Worm (Caenorhabditis elegans): ENCODE results near the gene T05B4.12.

The T05B4.12 gene

ce11 chrV:4131471-4131939 lies 5.7 kb upstream of the T05B4.12 start, which contains the start of gene nhr-57 (continued):
- peak; percentile 51; the same call in 1 of the 2 replicates for TF ChIP-seq ceh-20 (GFP tag; IDR thresholded peaks at IDR 0.05)
- TF ChIP-seq mes-2 (tag; optimal IDR thresholded peaks at IDR 0.05; ENCODE audit: poor library complexity, severe bottlenecking): peak; percentile 7
- TF ChIP-seq vab-7 (GFP tag; IDR thresholded peaks at IDR 0.05): no peak
- TF ChIP-seq cey-2 (tag; optimal IDR thresholded peaks at IDR 0.05; ENCODE audit: borderline replicate concordance, insufficient read depth): peak; percentile 53
- TF ChIP-seq nhr-10 (tag; optimal IDR thresholded peaks at IDR 0.05): peak; percentile 16
- TF ChIP-seq dve-1 (tag; optimal IDR thresholded peaks at IDR 0.05; ENCODE audit: insufficient read depth): peak; percentile 85
- TF ChIP-seq unc-39 (tag; optimal IDR thresholded peaks at IDR 0.05): no peak
- TF ChIP-seq ztf-7 (tag; optimal IDR thresholded peaks at IDR 0.05): peak; percentile 11
- TF ChIP-seq dpl-1 (GFP tag; optimal IDR thresholded peaks at IDR 0.05): peak; percentile 4
- TF ChIP-seq zfp-3 (GFP tag; conservative IDR thresholded peaks at IDR 0.05): no peak
- TF ChIP-seq pqm-1 (tag; optimal IDR thresholded peaks at IDR 0.05): peak; percentile 35
- TF ChIP-seq tra-1 (GFP tag; IDR thresholded peaks at IDR 0.05): 0 out of 2 replicates have a peak, but pooled peaks have one; percentile 53
- TF ChIP-seq duxl-1 (tag; optimal IDR thresholded peaks at IDR 0.05; ENCODE audit: poor library complexity): no peak
- peak; percentile 4 for TF ChIP-seq nhr-77 (tag; optimal IDR thresholded peaks at IDR 0.05)
- TF ChIP-seq tag-97 (GFP tag; IDR thresholded peaks at IDR 0.05): no peak
- TF ChIP-seq daf-12 (tag; optimal IDR thresholded peaks at IDR 0.05): no peak
- TF ChIP-seq nhr-102 (tag; optimal IDR thresholded peaks at IDR 0.05): peak; percentile 65
- TF ChIP-seq gei-8 (GFP tag; optimal IDR thresholded peaks at IDR 0.05): peak; percentile 78
- no peak for TF ChIP-seq lin-39 (tag; optimal IDR thresholded peaks at IDR 0.05)
- TF ChIP-seq php-3 (GFP tag; IDR thresholded peaks at IDR 0.05): 0 out of 2 replicates have a peak, but pooled peaks have one; percentile 21
- TF ChIP-seq mdt-29 (GFP tag; IDR thresholded peaks at IDR 0.05): peak; percentile 64; the same call in 1 of the 2 replicates
- TF ChIP-seq nhr-25 (tag; optimal IDR thresholded peaks at IDR 0.05; ENCODE audit: borderline replicate concordance, insufficient read depth): peak; percentile 62
- no peak for TF ChIP-seq ztf-11 (tag; optimal IDR thresholded peaks at IDR 0.05)
- TF ChIP-seq hif-1 (tag; optimal IDR thresholded peaks at IDR 0.05): peak; percentile 98 to 100
- no peak for TF ChIP-seq lim-7 (GFP tag; IDR thresholded peaks at IDR 0.05)
- TF ChIP-seq Y105C5A.15 (GFP tag; IDR thresholded peaks at IDR 0.05): no peak
- TF ChIP-seq aha-1 (tag): peak; percentile 100
- no peak for TF ChIP-seq dmd-9 (GFP tag; IDR thresholded peaks at IDR 0.05)
- 0 out of 2 replicates have a peak, but pooled peaks have one; percentile 14 for TF ChIP-seq dmd-8 (GFP tag; IDR thresholded peaks at IDR 0.05)
- peak; percentile 63 for TF ChIP-seq mxl-3 (GFP tag; optimal IDR thresholded peaks at IDR 0.05)
- TF ChIP-seq daf-16 (GFP tag; optimal IDR thresholded peaks at IDR 0.05): peak in 1 of 2 experiments; percentile 40
- TF ChIP-seq daf-16 (tag; optimal IDR thresholded peaks at IDR 0.05): peak; percentile 84
- TF ChIP-seq mdl-1 (tag; optimal IDR thresholded peaks at IDR 0.05): peak; percentile 24 to 77

DNA sequence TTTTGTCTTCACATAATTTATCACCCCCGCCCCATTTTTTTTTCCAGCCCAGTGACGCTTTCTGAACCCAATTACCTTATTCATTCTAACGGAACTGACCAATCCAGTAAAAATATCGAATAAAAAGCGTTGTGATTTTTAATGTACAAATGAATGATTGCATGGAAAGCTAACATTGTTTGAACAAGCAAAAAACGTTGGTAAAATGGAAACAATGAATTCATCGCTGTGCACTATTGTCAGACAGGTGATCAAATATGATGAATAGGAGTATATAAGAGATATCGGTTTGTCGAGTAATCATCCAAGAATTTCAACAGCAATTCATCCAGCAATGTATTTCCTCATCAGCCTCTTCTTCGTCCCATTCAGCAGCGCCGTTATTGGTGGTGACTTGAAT lies 3.8 kb upstream of the T05B4.12 start, which contains the start of gene phat-4:
Gene phat-4, plus strand, starts transcription at position 301 of the 400 bp plus-strand sequence.
- no peak for TF ChIP-seq ZK546.5 (tag; optimal IDR thresholded peaks at IDR 0.05)
- no peak for TF ChIP-seq jun-1 (tag; optimal IDR thresholded peaks at IDR 0.05)
- no peak for TF ChIP-seq D1046.2 (GFP tag; IDR thresholded peaks at IDR 0.05)
- no peak for TF ChIP-seq arid-1 (GFP tag; conservative IDR thresholded peaks at IDR 0.05)

DNA sequence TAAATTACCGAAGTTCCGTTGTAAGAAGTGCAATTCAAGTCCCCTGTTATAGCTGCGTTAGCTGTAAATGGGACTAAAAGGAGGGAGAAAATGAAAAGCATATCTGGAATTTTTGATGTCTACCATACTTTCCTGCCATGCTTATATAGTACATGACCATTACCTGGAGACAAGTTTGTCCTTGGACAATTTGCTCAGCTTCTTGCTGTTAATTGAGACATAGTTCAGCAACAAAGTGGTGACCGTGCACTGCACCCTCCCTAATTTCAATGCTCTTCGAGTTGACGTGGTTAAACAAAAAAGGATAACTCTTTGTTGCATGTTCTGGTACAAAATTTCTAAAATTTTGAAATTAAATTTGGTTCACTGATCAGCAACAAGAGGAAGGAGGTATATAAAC lies 1.6 kb upstream of the T05B4.12 start, which contains the start of gene T05B4.13:
Gene T05B4.13, minus strand, starts transcription at position 101 of the 400 bp plus-strand sequence.
- no peak for TF ChIP-seq tra-1 (GFP tag; IDR thresholded peaks at IDR 0.05)
- TF ChIP-seq lim-7 (GFP tag; IDR thresholded peaks at IDR 0.05): no peak
- no peak for TF ChIP-seq hlh-11 (tag; optimal IDR thresholded peaks at IDR 0.05)
- TF ChIP-seq Y48G9A.11 (GFP tag; IDR thresholded peaks at IDR 0.05): no peak
- no peak for TF ChIP-seq skn-1 (tag; optimal IDR thresholded peaks at IDR 0.05)
- TF ChIP-seq snpc-1.2 (GFP tag; IDR thresholded peaks at IDR 0.05): no peak
- TF ChIP-seq nhr-237 (tag; optimal IDR thresholded peaks at IDR 0.05): no peak
- no peak for TF ChIP-seq aha-1 (tag)
- no peak for TF ChIP-seq spr-1 (tag; optimal IDR thresholded peaks at IDR 0.05)
- TF ChIP-seq ZK337.2 (GFP tag; IDR thresholded peaks at IDR 0.05): no peak
- no peak for TF ChIP-seq duxl-1 (tag; optimal IDR thresholded peaks at IDR 0.05; ENCODE audit: poor library complexity)
- TF ChIP-seq F44E2.7 (GFP tag; IDR thresholded peaks at IDR 0.05): no peak
- no peak for TF ChIP-seq lin-1 (GFP tag; IDR thresholded peaks at IDR 0.05)
- no peak for TF ChIP-seq ceh-82 (tag; optimal IDR thresholded peaks at IDR 0.05)
- no peak for TF ChIP-seq php-3 (GFP tag; IDR thresholded peaks at IDR 0.05)

Data from whole organism, L4 larva.